Worm (Caenorhabditis elegans) whole organism, late embryonic: Measurements from ENCODE around the gene srw-42.

Experiments
- C08G9.2 ChIP-seq: sonication (generic microtip); optimal IDR thresholded peaks from 2 replicates; lab custom pipeline; 2016; ENCODE audit warnings: mild to moderate bottlenecking, missing genetic modification characterization, moderate library complexity, missing compliant biosample characterization
- C38D4.7 ChIP-seq: fragments of 200-800 bp; sonication (Bioruptor generic); optimal IDR thresholded peaks from 2 replicates; lab custom pipeline; 2018; ENCODE audit warnings: mild to moderate bottlenecking, missing genetic modification characterization, moderate library complexity, missing compliant biosample characterization
- K02D7.2 ChIP-seq: sonication (generic microtip); optimal IDR thresholded peaks from 2 replicates; lab custom pipeline; 2017; ENCODE audit warnings: mild to moderate bottlenecking, missing genetic modification characterization, missing compliant biosample characterization
- Y22D7AL.16 ChIP-seq: sonication (generic microtip); optimal IDR thresholded peaks from 2 replicates; lab custom pipeline; 2016; ENCODE audit warnings: missing genetic modification characterization, missing compliant biosample characterization
- ahr-1 ChIP-seq: sonication (generic microtip); optimal IDR thresholded peaks from 2 replicates; lab custom pipeline; 2016; ENCODE audit warnings: missing genetic modification characterization, missing compliant biosample characterization
- ceh-18 ChIP-seq: sonication (generic microtip); optimal IDR thresholded peaks from 2 replicates; lab custom pipeline; 2016; ENCODE audit warnings: missing genetic modification characterization, missing compliant biosample characterization
- ceh-2 ChIP-seq: sonication (generic microtip); optimal IDR thresholded peaks from 2 replicates; lab custom pipeline; 2016; ENCODE audit warnings: missing genotype, missing genetic modification characterization, missing compliant biosample characterization
- ceh-22 ChIP-seq: sonication (generic microtip); optimal IDR thresholded peaks from 2 replicates; lab custom pipeline; 2017; ENCODE audit warnings: missing biosample characterization, missing genetic modification characterization
- ceh-30 ChIP-seq: fragments of 150-350 bp; optimal IDR thresholded peaks from 2 replicates; lab custom pipeline; 2014; ENCODE audit warnings: missing biosample characterization, missing genetic modification characterization
- ceh-31 ChIP-seq: sonication (generic microtip); optimal IDR thresholded peaks from 2 replicates; lab custom pipeline; 2016; ENCODE audit warnings: missing genetic modification characterization, missing compliant biosample characterization
- ceh-34 ChIP-seq: sonication (generic microtip); optimal IDR thresholded peaks from 2 replicates; lab custom pipeline; 2016; ENCODE audit warnings: mild to moderate bottlenecking, missing genetic modification characterization, missing compliant biosample characterization
- ceh-45 ChIP-seq: fragments of 200-800 bp; sonication (Bioruptor generic); IDR thresholded peaks from 2 replicates; pipeline ENCODE4 v1.3.6; 2022; ENCODE audit warnings: missing genetic modification reagents, missing genetic modification characterization, missing compliant biosample characterization
- ceh-48 ChIP-seq: sonication (generic microtip); optimal IDR thresholded peaks from 2 replicates; lab custom pipeline; 2016; ENCODE audit warnings: missing genetic modification characterization, inconsistent platforms, missing compliant biosample characterization
- ceh-6 ChIP-seq: fragments of 200-800 bp; sonication (Bioruptor generic); optimal IDR thresholded peaks from 2 replicates; lab custom pipeline; 2018; ENCODE audit warnings: mild to moderate bottlenecking, missing genetic modification characterization, missing compliant biosample characterization
- ceh-9 ChIP-seq: sonication (generic microtip); optimal IDR thresholded peaks from 2 replicates; lab custom pipeline; 2016; ENCODE audit warnings: mild to moderate bottlenecking, missing genetic modification characterization, inconsistent platforms, missing compliant biosample characterization
- dmd-4 ChIP-seq: sonication (generic microtip); optimal IDR thresholded peaks from 2 replicates; lab custom pipeline; 2016; ENCODE audit warnings: borderline replicate concordance, missing genetic modification characterization, missing compliant biosample characterization
- dve-1 ChIP-seq: sonication (generic microtip); optimal IDR thresholded peaks from 2 replicates; lab custom pipeline; 2017; ENCODE audit warnings: antibody characterized with exemption, mild to moderate bottlenecking, missing genetic modification characterization, missing compliant biosample characterization
- elt-2 ChIP-seq: sonication (generic microtip); optimal IDR thresholded peaks from 2 replicates; lab custom pipeline; 2016; ENCODE audit warnings: missing genetic modification reagents, missing genetic modification characterization, missing compliant biosample characterization
- ets-4 ChIP-seq: sonication (generic microtip); optimal IDR thresholded peaks from 2 replicates; lab custom pipeline; 2016; ENCODE audit warnings: missing genetic modification characterization, missing compliant biosample characterization
- fkh-10 ChIP-seq: fragments of 150-350 bp; optimal IDR thresholded peaks from 2 replicates; lab custom pipeline; 2014; ENCODE audit warnings: missing biosample characterization, missing genetic modification reagents, missing genetic modification characterization
- gmeb-2 ChIP-seq: sonication (generic microtip); optimal IDR thresholded peaks from 2 replicates; lab custom pipeline; 2016; ENCODE audit warnings: missing genetic modification characterization, inconsistent platforms, missing compliant biosample characterization
- hlh-15 ChIP-seq: sonication (generic microtip); optimal IDR thresholded peaks from 2 replicates; lab custom pipeline; 2016; ENCODE audit warnings: missing genetic modification characterization, missing compliant biosample characterization
- hlh-30 ChIP-seq: sonication (generic microtip); optimal IDR thresholded peaks from 2 replicates; lab custom pipeline; 2017; ENCODE audit warnings: antibody characterized with exemption, missing genetic modification characterization, missing compliant biosample characterization; ENCODE audit not compliant: insufficient read depth
- hlh-6 ChIP-seq: sonication (generic microtip); optimal IDR thresholded peaks from 2 replicates; lab custom pipeline; 2016; ENCODE audit warnings: missing genotype, missing genetic modification characterization, missing compliant biosample characterization
- hlh-8 ChIP-seq: sonication (generic microtip); optimal IDR thresholded peaks from 2 replicates; lab custom pipeline; 2016; ENCODE audit warnings: missing genotype, missing genetic modification characterization, missing compliant biosample characterization
- lim-6 ChIP-seq: sonication (generic microtip); optimal IDR thresholded peaks from 2 replicates; lab custom pipeline; 2016; ENCODE audit warnings: missing genetic modification characterization, missing compliant biosample characterization
- madf-2 ChIP-seq: sonication (generic microtip); optimal IDR thresholded peaks from 2 replicates; lab custom pipeline; 2017; ENCODE audit warnings: missing genetic modification characterization, missing compliant biosample characterization
- nhr-232 ChIP-seq: sonication (generic microtip); optimal IDR thresholded peaks from 2 replicates; lab custom pipeline; 2016; ENCODE audit warnings: missing genetic modification characterization, missing compliant biosample characterization
- npax-4 ChIP-seq: sonication (generic microtip); optimal IDR thresholded peaks from 2 replicates; lab custom pipeline; 2016; ENCODE audit warnings: missing genetic modification characterization, missing compliant biosample characterization
- pag-3 ChIP-seq: sonication (generic microtip); optimal IDR thresholded peaks from 2 replicates; lab custom pipeline; 2016; ENCODE audit warnings: missing compliant biosample characterization, missing genetic modification characterization, borderline replicate concordance
- pat-9 ChIP-seq: fragments of 200-800 bp; sonication (Bioruptor generic); optimal IDR thresholded peaks from 2 replicates; lab custom pipeline; 2018; ENCODE audit warnings: mild to moderate bottlenecking, missing genetic modification characterization, moderate library complexity, missing compliant biosample characterization
- pax-1 ChIP-seq: fragments of 150-350 bp; optimal IDR thresholded peaks from 2 replicates; lab custom pipeline; 2014; ENCODE audit warnings: missing biosample characterization, missing genetic modification characterization
- pha-4 ChIP-seq: fragments of 150-350 bp; optimal IDR thresholded peaks from 2 replicates; lab custom pipeline; 2018; ENCODE audit warnings: missing biosample characterization, missing genetic modification reagents, missing genetic modification characterization
- pqm-1 ChIP-seq: sonication (generic microtip); optimal IDR thresholded peaks from 2 replicates; lab custom pipeline; 2016; ENCODE audit warnings: missing genetic modification characterization, missing compliant biosample characterization
- pros-1 ChIP-seq: fragments of 150-350 bp; optimal IDR thresholded peaks from 2 replicates; lab custom pipeline; 2014; ENCODE audit warnings: missing biosample characterization, missing genetic modification reagents, missing genetic modification characterization
- ref-2 ChIP-seq: sonication (generic microtip); optimal IDR thresholded peaks from 2 replicates; lab custom pipeline; 2016; ENCODE audit warnings: missing genetic modification characterization, missing compliant biosample characterization
- rnt-1 ChIP-seq: sonication (generic microtip); optimal IDR thresholded peaks from 2 replicates; lab custom pipeline; 2016; ENCODE audit warnings: missing genetic modification characterization, missing compliant biosample characterization
- sdc-2 ChIP-seq: sonication (generic microtip); optimal IDR thresholded peaks from 2 replicates; lab custom pipeline; 2016; ENCODE audit warnings: missing genotype, missing genetic modification characterization, missing compliant biosample characterization
- sox-2 ChIP-seq: fragments of 200-800 bp; sonication (Bioruptor generic); IDR thresholded peaks from 2 replicates; pipeline ENCODE4 v1.3.6; 2022; ENCODE audit warnings: missing genetic modification reagents, missing genetic modification characterization, missing compliant biosample characterization
- sox-4 ChIP-seq: sonication (generic microtip); optimal IDR thresholded peaks from 2 replicates; lab custom pipeline; 2017; ENCODE audit warnings: mild to moderate bottlenecking, missing genetic modification characterization, inconsistent platforms, missing compliant biosample characterization
- syd-9 ChIP-seq: sonication (generic microtip); optimal IDR thresholded peaks from 2 replicates; lab custom pipeline; 2016; ENCODE audit warnings: mild to moderate bottlenecking, missing genetic modification characterization, moderate library complexity, missing compliant biosample characterization
- tbx-2 ChIP-seq: sonication (generic microtip); optimal IDR thresholded peaks from 2 replicates; lab custom pipeline; 2016; ENCODE audit warnings: missing genetic modification characterization, missing compliant biosample characterization
- tbx-7 ChIP-seq: sonication (generic microtip); optimal IDR thresholded peaks from 2 replicates; lab custom pipeline; 2016; ENCODE audit warnings: missing genotype, missing genetic modification characterization, missing compliant biosample characterization
- ttx-3 ChIP-seq: sonication (generic microtip); optimal IDR thresholded peaks from 2 replicates; lab custom pipeline; 2016; ENCODE audit warnings: missing genetic modification reagents, missing genetic modification characterization, missing compliant biosample characterization

Gene srw-42

ce11 chrV:16699752-16700259 is 6.2 kb upstream of the srw-42 start, which contains the start of gene Y70C5C.1 (continued):
- no peak for TF ChIP-seq pros-1 (tag; lab: Kevin White, UChicago)
- TF ChIP-seq dmd-4 (tag; lab: Kevin White, UChicago) = no peak
- no peak for TF ChIP-seq madf-2 (tag; lab: Kevin White, UChicago)
- TF ChIP-seq pax-1 (tag; lab: Kevin White, UChicago) = no peak
- TF ChIP-seq gmeb-2 = peak; percentile 40
- TF ChIP-seq ceh-18 (tag; lab: Kevin White, UChicago) = no peak
- TF ChIP-seq tbx-2 (tag; lab: Kevin White, UChicago) = no peak
- TF ChIP-seq lim-6 = no peak
- TF ChIP-seq pag-3 (tag; lab: Kevin White, UChicago) = no peak
- TF ChIP-seq dve-1 (tag; lab: Kevin White, UChicago) = no peak
- no peak for TF ChIP-seq sdc-2
- TF ChIP-seq ets-4 = no peak
- TF ChIP-seq rnt-1 (tag; lab: Kevin White, UChicago) = no peak
- no peak for TF ChIP-seq fkh-10 (GFP tag; lab: Kevin White, UChicago)
- TF ChIP-seq ceh-45 = no peak
- TF ChIP-seq syd-9 (tag; lab: Kevin White, UChicago) = no peak
- no peak for TF ChIP-seq hlh-30 (tag; lab: Kevin White, UChicago)
- no peak for TF ChIP-seq pha-4 (tag; lab: Kevin White, UChicago)
- no peak for TF ChIP-seq pat-9 (tag; lab: Kevin White, UChicago)
- TF ChIP-seq ceh-22 (tag; lab: Kevin White, UChicago) = no peak
- peak; percentile 32 for TF ChIP-seq K02D7.2
- TF ChIP-seq ahr-1 = no peak
- no peak for TF ChIP-seq ttx-3 (tag; lab: Kevin White, UChicago)
- no peak for TF ChIP-seq elt-2
- TF ChIP-seq ceh-31 (tag; lab: Kevin White, UChicago) = no peak
- no peak for TF ChIP-seq sox-4 (tag; lab: Kevin White, UChicago)
- TF ChIP-seq ceh-30 = no peak
- no peak for TF ChIP-seq tbx-7
- no peak for TF ChIP-seq Y22D7AL.16 (tag; lab: Kevin White, UChicago)
- TF ChIP-seq hlh-15 (tag; lab: Kevin White, UChicago) = no peak
- TF ChIP-seq C38D4.7 = peak; percentile 36
- TF ChIP-seq npax-4 (tag; lab: Kevin White, UChicago) = no peak

ce11 chrV:16697178-16697577 is 3.5 kb upstream of the srw-42 start, which contains the start of gene srw-41:
Gene srw-41, plus strand, starts transcription at chrV:16697478.
- no peak for TF ChIP-seq ceh-6 (GFP tag; lab: Kevin White, UChicago)
- TF ChIP-seq dmd-4 (tag; lab: Kevin White, UChicago) = no peak
- TF ChIP-seq hlh-15 (tag; lab: Kevin White, UChicago) = no peak
- no peak for TF ChIP-seq ref-2 (tag; lab: Kevin White, UChicago)
- no peak for TF ChIP-seq fkh-10 (GFP tag; lab: Kevin White, UChicago)
- no peak for TF ChIP-seq ceh-9 (tag; lab: Kevin White, UChicago)
- no peak for TF ChIP-seq Y22D7AL.16 (tag; lab: Kevin White, UChicago)
- TF ChIP-seq ceh-45 = no peak

- no peak for TF ChIP-seq tbx-7
- no peak for TF ChIP-seq sox-2
- no peak for TF ChIP-seq ttx-3 (tag; lab: Kevin White, UChicago)
- no peak for TF ChIP-seq pqm-1 (tag; lab: Kevin White, UChicago)
- TF ChIP-seq ceh-45 = no peak
- no peak for TF ChIP-seq ceh-34 (tag; lab: Kevin White, UChicago)
- no peak for TF ChIP-seq ets-4
- no peak for TF ChIP-seq ceh-6 (GFP tag; lab: Kevin White, UChicago)
- no peak for TF ChIP-seq rnt-1 (tag; lab: Kevin White, UChicago)
- TF ChIP-seq hlh-8 (tag; lab: Kevin White, UChicago) = no peak
- no peak for TF ChIP-seq ceh-2 (tag; lab: Kevin White, UChicago)
- no peak for TF ChIP-seq nhr-232
- TF ChIP-seq hlh-6 (tag; lab: Kevin White, UChicago) = no peak
- TF ChIP-seq pros-1 (tag; lab: Kevin White, UChicago) = no peak
- TF ChIP-seq ceh-48 = no peak
- no peak for TF ChIP-seq C08G9.2
- no peak for TF ChIP-seq syd-9 (tag; lab: Kevin White, UChicago)
- TF ChIP-seq hlh-15 (tag; lab: Kevin White, UChicago) = no peak
These were observed 1.9 kb upstream of the srw-42 start for ce11 chrV:16695499-16695898.
